Worm (Caenorhabditis elegans) whole organism, young adult: ENCODE data around the gene Y24D9B.1.

Experiments used
- F10E7.11 ChIP-seq: sonication (generic microtip); optimal IDR thresholded peaks from 2 replicates; lab custom pipeline; 2017; ENCODE audit warnings: mild to moderate bottlenecking, missing genetic modification characterization, moderate library complexity, missing compliant biosample characterization
- F55B11.4 ChIP-seq: sonication (generic microtip); optimal IDR thresholded peaks from 2 replicates; lab custom pipeline; 2016; ENCODE audit warnings: missing compliant biosample characterization, missing genetic modification characterization, borderline replicate concordance; ENCODE audit not compliant: insufficient read depth
- K11D2.4 ChIP-seq: fragments of 200-800 bp; sonication (Bioruptor generic); IDR thresholded peaks from 2 replicates; pipeline ENCODE4 v1.3.6; 2022; ENCODE audit warnings: missing genetic modification reagents, missing genetic modification characterization, missing compliant biosample characterization
- K12H6.12 ChIP-seq: fragments of 200-800 bp; sonication (Bioruptor generic); optimal IDR thresholded peaks from 2 replicates; lab custom pipeline; 2018; ENCODE audit warnings: mild to moderate bottlenecking, missing genetic modification characterization, missing compliant biosample characterization
- T07F8.4 ChIP-seq: sonication (generic microtip); optimal IDR thresholded peaks from 2 replicates; lab custom pipeline; 2016; ENCODE audit warnings: mild to moderate bottlenecking, missing genetic modification characterization, moderate library complexity, missing compliant biosample characterization
- Y53G8AR.9 ChIP-seq: fragments of 200-800 bp; sonication (Bioruptor generic); conservative IDR thresholded peaks from 2 replicates; pipeline ENCODE4 v1.3.6; 2022; ENCODE audit warnings: missing genetic modification reagents, missing genetic modification characterization, missing compliant biosample characterization
- Y67H2A.10 ChIP-seq: fragments of 200-800 bp; sonication (Bioruptor generic); conservative IDR thresholded peaks from 2 replicates; pipeline ENCODE4 v1.3.6; 2022; ENCODE audit warnings: missing genetic modification reagents, missing genetic modification characterization, missing compliant biosample characterization
- aptf-2 ChIP-seq: fragments of 200-800 bp; sonication (Bioruptor generic); conservative IDR thresholded peaks from 2 replicates; pipeline ENCODE4 v1.3.6; 2022; ENCODE audit warnings: missing genetic modification reagents, missing genetic modification characterization, missing compliant biosample characterization
- atf-7 ChIP-seq: sonication (generic microtip); optimal IDR thresholded peaks from 2 replicates; lab custom pipeline; 2017; ENCODE audit warnings: mild to moderate bottlenecking, missing genetic modification characterization, missing compliant biosample characterization
- attf-3 ChIP-seq: fragments of 200-800 bp; sonication (Bioruptor generic); conservative IDR thresholded peaks from 2 replicates; pipeline ENCODE4 v1.3.6; 2022; ENCODE audit warnings: missing genetic modification reagents, missing genetic modification characterization, missing compliant biosample characterization
- cebp-1 ChIP-seq, 2 experiments: fragments of 200-800 bp in 1 of 2; sonication (Bioruptor generic) in 1 of 2; sonication (generic microtip) in 1 of 2; IDR thresholded peaks in 1 of 2; optimal IDR thresholded peaks in 1 of 2; 2 replicates each; pipeline versions ENCODE4 v1.3.6 to Lab custom; 2017 to 2022; ENCODE audit warnings: missing compliant biosample characterization in 2 of 2, missing genetic modification characterization in 2 of 2, mild to moderate bottlenecking in 1 of 2, missing genetic modification reagents in 1 of 2, moderate library complexity in 1 of 2
- cebp-2 ChIP-seq: fragments of 200-800 bp; sonication (Bioruptor generic); IDR thresholded peaks from 2 replicates; pipeline ENCODE4 v1.3.6; 2022; ENCODE audit warnings: missing genetic modification characterization, missing compliant biosample characterization
- ceh-58 ChIP-seq: fragments of 200-800 bp; sonication (Bioruptor generic); IDR thresholded peaks from 2 replicates; pipeline ENCODE4 v1.3.6; 2022; ENCODE audit warnings: missing genetic modification characterization, missing compliant biosample characterization
- die-1 ChIP-seq: sonication (generic microtip); optimal IDR thresholded peaks from 2 replicates; lab custom pipeline; 2016; ENCODE audit warnings: missing genotype, mild to moderate bottlenecking, missing genetic modification characterization, missing compliant biosample characterization
- dpl-1 ChIP-seq: fragments of 150-350 bp; optimal IDR thresholded peaks from 2 replicates; lab custom pipeline; 2014; ENCODE audit warnings: missing biosample characterization, missing genetic modification reagents, missing genetic modification characterization
- egl-18 ChIP-seq: fragments of 200-800 bp; sonication (Bioruptor generic); IDR thresholded peaks from 2 replicates; pipeline ENCODE4 v1.3.6; 2022; ENCODE audit warnings: missing genetic modification reagents, missing genetic modification characterization, missing compliant biosample characterization
- egl-44 ChIP-seq: fragments of 200-800 bp; sonication (Bioruptor generic); IDR thresholded peaks from 2 replicates; pipeline ENCODE4 v1.3.6; 2022; ENCODE audit warnings: missing genetic modification reagents, missing genetic modification characterization, missing compliant biosample characterization
- him-1 ChIP-seq: sonication (generic microtip); optimal IDR thresholded peaks from 2 replicates; lab custom pipeline; 2016; ENCODE audit warnings: missing genotype, missing genetic modification reagents, missing genetic modification characterization, missing compliant biosample characterization
- hlh-26 ChIP-seq: fragments of 200-800 bp; sonication (Bioruptor generic); conservative IDR thresholded peaks from 2 replicates; pipeline ENCODE4 v1.3.6; 2022; ENCODE audit warnings: missing genetic modification reagents, missing genetic modification characterization, missing compliant biosample characterization
- hmg-1.2 ChIP-seq: fragments of 200-800 bp; sonication (Bioruptor generic); IDR thresholded peaks from 2 replicates; pipeline ENCODE4 v1.3.6; 2022; ENCODE audit warnings: missing genetic modification reagents, missing genetic modification characterization, missing compliant biosample characterization
- hrde-1 ChIP-seq: sonication (generic microtip); optimal IDR thresholded peaks from 2 replicates; lab custom pipeline; 2016; ENCODE audit warnings: missing genetic modification characterization, mild to moderate bottlenecking, missing compliant biosample characterization, moderate library complexity, missing genotype, missing genetic modification reagents, borderline replicate concordance
- lin-35 ChIP-seq, 3 experiments: fragments of 150-350 bp in 2 of 3; sonication (generic microtip) in 1 of 3; optimal IDR thresholded peaks; 2 replicates each; lab custom pipeline; 2014 to 2018; ENCODE audit warnings: missing biosample characterization in 3 of 3, missing genetic modification characterization in 3 of 3, missing genetic modification reagents in 3 of 3
- mcd-1 ChIP-seq: fragments of 200-800 bp; sonication (Bioruptor generic); IDR thresholded peaks from 2 replicates; pipeline ENCODE4 v1.3.6; 2022; ENCODE audit warnings: missing genetic modification reagents, missing genetic modification characterization, missing compliant biosample characterization
- mes-4 ChIP-seq: sonication (generic microtip); optimal IDR thresholded peaks from 2 replicates; lab custom pipeline; 2016; ENCODE audit warnings: missing genotype, missing genetic modification characterization, missing compliant biosample characterization
- mxl-1 ChIP-seq: sonication (generic microtip); optimal IDR thresholded peaks from 2 replicates; lab custom pipeline; 2016; ENCODE audit warnings: missing genetic modification characterization, missing compliant biosample characterization
- nfya-2 ChIP-seq: fragments of 200-800 bp; sonication (Bioruptor generic); IDR thresholded peaks from 2 replicates; pipeline ENCODE4 v1.3.6; 2022; ENCODE audit warnings: missing genetic modification reagents, missing genetic modification characterization, missing compliant biosample characterization
- nhr-80 ChIP-seq: sonication (generic microtip); optimal IDR thresholded peaks from 2 replicates; lab custom pipeline; 2016; ENCODE audit warnings: missing genetic modification characterization, missing compliant biosample characterization
- nhr-90 ChIP-seq: sonication (generic microtip); optimal IDR thresholded peaks from 2 replicates; lab custom pipeline; 2016; ENCODE audit warnings: missing genotype, mild to moderate bottlenecking, missing genetic modification characterization, missing compliant biosample characterization
- sdz-38 ChIP-seq: sonication (generic microtip); optimal IDR thresholded peaks from 2 replicates; lab custom pipeline; 2016; ENCODE audit warnings: missing genotype, missing genetic modification characterization, missing compliant biosample characterization
- snpc-1.1 ChIP-seq: sonication (generic microtip); optimal IDR thresholded peaks from 2 replicates; lab custom pipeline; 2017; ENCODE audit warnings: missing genetic modification characterization, mild to moderate bottlenecking, missing compliant biosample characterization, antibody characterized with exemption, moderate library complexity, missing genotype, missing genetic modification reagents; ENCODE audit not compliant: insufficient read depth
- snpc-4 ChIP-seq, 5 experiments: fragments of 150-350 bp in 1 of 5; sonication (generic microtip) in 4 of 5; optimal IDR thresholded peaks; 2 replicates each; lab custom pipeline; 2014 to 2018; ENCODE audit warnings: missing genetic modification characterization in 5 of 5, missing biosample characterization in 3 of 5, antibody characterized with exemption in 2 of 5, mild to moderate bottlenecking in 2 of 5, missing compliant biosample characterization in 2 of 5, missing genotype in 2 of 5, moderate library complexity in 2 of 5, missing genetic modification reagents in 1 of 5
- somi-1 ChIP-seq: fragments of 200-800 bp; sonication (Bioruptor generic); optimal IDR thresholded peaks from 2 replicates; lab custom pipeline; 2018; ENCODE audit warnings: mild to moderate bottlenecking, missing genetic modification characterization, missing compliant biosample characterization
- tbp1 ChIP-seq: fragments of 200-800 bp; sonication (Bioruptor generic); optimal IDR thresholded peaks from 2 replicates; lab custom pipeline; 2018; ENCODE audit warnings: mild to moderate bottlenecking, missing genetic modification characterization, missing compliant biosample characterization
- tbx-9 ChIP-seq: sonication (generic microtip); optimal IDR thresholded peaks from 2 replicates; lab custom pipeline; 2016; ENCODE audit warnings: borderline replicate concordance, missing genetic modification characterization, inconsistent platforms, missing compliant biosample characterization
- zim-3 ChIP-seq: sonication (generic microtip); optimal IDR thresholded peaks from 2 replicates; lab custom pipeline; 2017; ENCODE audit warnings: mild to moderate bottlenecking, missing genetic modification characterization, moderate library complexity, missing compliant biosample characterization
- ztf-18 ChIP-seq: sonication (generic microtip); optimal IDR thresholded peaks from 2 replicates; lab custom pipeline; 2016; ENCODE audit warnings: missing genotype, mild to moderate bottlenecking, missing genetic modification characterization, missing compliant biosample characterization
- ztf-25 ChIP-seq: fragments of 200-800 bp; sonication (Bioruptor generic); IDR thresholded peaks from 2 replicates; pipeline ENCODE4 v1.3.6; 2022; ENCODE audit warnings: missing genetic modification reagents, missing genetic modification characterization, missing compliant biosample characterization
- ztf-28 ChIP-seq: fragments of 200-800 bp; sonication (Bioruptor generic); IDR thresholded peaks from 2 replicates; pipeline ENCODE4 v1.3.6; 2022; ENCODE audit warnings: missing genetic modification reagents, missing genetic modification characterization, missing compliant biosample characterization
- ztf-6 ChIP-seq: fragments of 200-800 bp; sonication (Bioruptor generic); IDR thresholded peaks from 2 replicates; pipeline ENCODE4 v1.3.6; 2022; ENCODE audit warnings: missing genetic modification reagents, missing genetic modification characterization, missing compliant biosample characterization

Gene Y24D9B.1

DNA sequence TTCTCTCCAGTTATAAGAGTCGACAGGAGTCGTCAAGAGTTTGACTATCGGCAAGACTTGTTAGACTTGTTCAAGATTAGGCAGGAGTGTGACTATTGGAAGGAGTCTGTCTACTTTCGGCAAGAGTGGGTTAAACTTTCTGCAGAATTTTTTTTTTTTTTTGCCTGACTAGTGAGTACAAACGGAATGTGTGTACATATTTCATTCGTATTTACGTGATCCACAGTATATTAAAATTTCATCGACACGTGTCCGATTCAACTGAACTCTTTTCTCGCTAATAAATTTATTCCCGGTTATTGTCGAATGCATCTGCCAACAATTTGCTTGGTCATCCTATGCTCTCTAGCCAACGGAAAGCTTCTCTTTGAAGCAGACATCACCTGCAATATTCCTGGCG is 45.0 kb upstream of the Y24D9B.1 start, which contains the start of gene F36A4.1:
Gene F36A4.1, plus strand, starts transcription at position 301 of the 400 bp plus-strand sequence.
- TF ChIP-seq egl-18 (GFP tag; lab: Robert Waterston, UW) (no peak), T07F8.4 (tag; lab: Kevin White, UChicago) (no peak), Y67H2A.10 (GFP tag; lab: Robert Waterston, UW) (no peak), tbp1 (GFP tag; lab: Kevin White, UChicago) (no peak), lin-35 (GFP tag; optimal IDR thresholded peaks at IDR 0.05; lab: Kevin White, UChicago) (no peak), hrde-1 (no peak), ceh-58 (GFP tag; lab: Robert Waterston, UW) (no peak), sdz-38 (tag; lab: Kevin White, UChicago) (no peak), nhr-90 (tag; lab: Kevin White, UChicago) (no peak), ztf-6 (GFP tag; lab: Robert Waterston, UW) (no peak), aptf-2 (GFP tag; lab: Robert Waterston, UW) (no peak)
- TF ChIP-seq, all 124 proteins: peak for 0

DNA sequence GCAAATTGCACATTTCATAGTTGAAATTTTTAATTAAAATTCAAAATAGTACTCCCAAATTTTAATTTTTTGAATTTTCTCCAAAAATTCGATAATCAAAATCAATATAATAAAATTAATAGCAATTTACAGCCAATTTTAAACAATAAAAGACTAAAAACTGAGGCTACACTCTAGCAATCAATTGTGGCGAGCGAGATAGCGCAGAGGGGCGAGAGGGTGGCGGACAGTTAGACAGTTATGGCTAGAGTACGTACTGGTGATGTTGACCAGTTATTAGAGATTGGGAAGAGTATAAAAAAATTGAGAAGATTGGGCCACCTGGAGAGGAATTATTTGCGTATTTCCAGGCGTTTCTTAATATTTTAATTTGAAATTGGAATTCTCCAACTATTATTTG is 39.5 kb upstream of the Y24D9B.1 start, which contains the start of gene nhr-78:
Gene nhr-78, minus strand, starts transcription at position 182 of the 400 bp plus-strand sequence.
- TF ChIP-seq dpl-1 (GFP tag; lab: Kevin White, UChicago) = no peak
- TF ChIP-seq egl-18 (GFP tag; lab: Robert Waterston, UW) = no peak
- no peak for TF ChIP-seq attf-3 (GFP tag; lab: Robert Waterston, UW)
- TF ChIP-seq T07F8.4 (tag; lab: Kevin White, UChicago) = no peak
- TF ChIP-seq cebp-2 (GFP tag; lab: Robert Waterston, UW) = no peak
- TF ChIP-seq F10E7.11 = no peak
- no peak for TF ChIP-seq egl-44 (GFP tag; lab: Robert Waterston, UW)
- no peak for TF ChIP-seq hlh-26
- TF ChIP-seq die-1 = no peak
- 0 out of 2 replicates have a peak, but pooled peaks have one; percentile 22 for TF ChIP-seq mcd-1
- no peak for TF ChIP-seq ztf-18 (tag; lab: Kevin White, UChicago)
- no peak for TF ChIP-seq atf-7 (tag; lab: Kevin White, UChicago)
- TF ChIP-seq hmg-1.2 (GFP tag; lab: Robert Waterston, UW) = peak; percentile 94
- no peak for TF ChIP-seq tbx-9 (tag; lab: Kevin White, UChicago)
- TF ChIP-seq Y53G8AR.9 (GFP tag; lab: Robert Waterston, UW) = no peak

DNA sequence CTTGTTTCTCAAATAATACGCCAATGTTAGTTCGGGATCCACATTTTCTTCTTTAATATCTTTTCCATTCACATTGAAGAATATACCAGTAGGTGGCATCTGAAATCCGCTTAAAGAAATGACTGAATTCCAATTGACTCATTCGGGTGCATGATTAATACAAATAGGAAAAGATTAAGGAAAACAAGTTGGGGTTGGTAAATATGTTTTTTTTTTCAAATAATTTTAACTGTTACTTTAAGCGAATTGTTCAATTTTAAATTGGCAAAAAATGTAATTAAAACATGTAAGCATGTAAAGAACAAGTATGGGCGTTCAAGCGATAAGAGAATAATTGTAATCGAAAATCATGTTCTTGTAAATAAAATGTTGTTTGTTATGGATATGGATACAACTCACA is 33.1 kb upstream of the Y24D9B.1 start, which contains the start of gene F15E6.6:
Gene F15E6.6, minus strand, starts transcription at position 101 of the 400 bp plus-strand sequence.
- TF ChIP-seq F55B11.4 (tag; lab: Kevin White, UChicago) (no peak), ceh-58 (GFP tag; lab: Robert Waterston, UW) (no peak), snpc-4 (GFP tag; optimal IDR thresholded peaks at IDR 0.05; lab: Kevin White, UChicago) (no peak), snpc-4 (tag; optimal IDR thresholded peaks at IDR 0.05; lab: Kevin White, UChicago) (no peak), ztf-25 (GFP tag; lab: Robert Waterston, UW) (no peak)
- TF ChIP-seq, all 124 proteins: peak for 0

DNA sequence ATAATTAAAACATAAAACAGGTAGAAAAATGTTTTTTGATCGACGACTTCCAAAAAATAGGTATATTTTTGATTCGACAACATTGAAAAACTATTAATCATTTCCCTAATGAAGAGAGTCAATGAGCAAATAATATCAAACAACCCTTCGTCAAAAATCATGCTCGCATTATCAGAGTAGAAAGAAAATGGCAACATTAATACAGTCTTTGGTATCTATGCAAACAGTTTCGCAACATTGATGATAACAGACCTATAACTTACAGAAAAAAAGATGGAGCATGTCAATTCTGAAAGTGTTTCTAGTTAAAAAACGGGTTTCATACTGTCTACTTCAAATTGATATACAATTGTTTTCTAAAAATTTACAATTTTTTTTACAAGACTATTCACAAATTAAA is 32.2 kb upstream of the Y24D9B.1 start:
- TF ChIP-seq K11D2.4 = no peak
- no peak for TF ChIP-seq mes-4 (tag; lab: Kevin White, UChicago)
- TF ChIP-seq mxl-1 (tag; lab: Kevin White, UChicago) = no peak
- TF ChIP-seq cebp-1 (GFP tag; IDR thresholded peaks at IDR 0.05; lab: Robert Waterston, UW) = peak; percentile 22; the same call in 1 of the 2 replicates
- no peak for TF ChIP-seq cebp-1 (tag; optimal IDR thresholded peaks at IDR 0.05; lab: Kevin White, UChicago)
- TF ChIP-seq somi-1 (GFP tag; lab: Kevin White, UChicago) = no peak
- TF ChIP-seq nhr-80 (tag; lab: Kevin White, UChicago) = peak; percentile 75
- TF ChIP-seq egl-18 (GFP tag; lab: Robert Waterston, UW) = no peak
- no peak for TF ChIP-seq snpc-1.1
- no peak for TF ChIP-seq K12H6.12 (tag; lab: Kevin White, UChicago)
- TF ChIP-seq F55B11.4 (tag; lab: Kevin White, UChicago) = no peak
- TF ChIP-seq die-1 = no peak
- TF ChIP-seq ztf-25 (GFP tag; lab: Robert Waterston, UW) = no peak
- no peak for TF ChIP-seq him-1 (tag; lab: Kevin White, UChicago)
- no peak for TF ChIP-seq ztf-6 (GFP tag; lab: Robert Waterston, UW)
- TF ChIP-seq nhr-90 (tag; lab: Kevin White, UChicago) = no peak
- no peak for TF ChIP-seq zim-3
- no peak for TF ChIP-seq ztf-28 (GFP tag; lab: Robert Waterston, UW)
- no peak for TF ChIP-seq nfya-2 (GFP tag; lab: Robert Waterston, UW)
